Fruit fly (Drosophila melanogaster): ENCODE data around the gene CG4686.
A peak's percentile ranks its signal among the peaks of the same experiment; 100 is the strongest.

The CG4686 gene

dm6 chr3R:19840545-19840944 lies 23.8 kb upstream of the CG4686 start, which contains the start of gene CG31459:
CG31459 (plus strand) TSS chr3R:19840845.
- no peak for TF ChIP-seq CG4730 (GFP tag; IDR thresholded peaks at IDR 0.05)
- no peak for TF ChIP-seq ken (GFP tag; IDR thresholded peaks at IDR 0.05)
- TF ChIP-seq Dip2 (GFP tag; IDR thresholded peaks at IDR 0.05) = no peak

dm6 chr3R:19843888-19844287 lies 20.4 kb upstream of the CG4686 start:
- no peak for TF ChIP-seq CG13775 (GFP tag; optimal IDR thresholded peaks at IDR 0.05)
- no peak for TF ChIP-seq CG12219 (GFP tag; optimal IDR thresholded peaks at IDR 0.05)
- TF ChIP-seq CG17912 (GFP tag; optimal IDR thresholded peaks at IDR 0.05) = no peak
- TF ChIP-seq CG16779 (GFP tag; IDR thresholded peaks at IDR 0.05) = no peak
- TF ChIP-seq twi (tag; optimal IDR thresholded peaks at IDR 0.05) = no peak
- no peak for TF ChIP-seq CG6854 (GFP tag; optimal IDR thresholded peaks at IDR 0.05)
- TF ChIP-seq Xbp1 (GFP tag; optimal IDR thresholded peaks at IDR 0.05) = no peak
- TF ChIP-seq Bteb2 (GFP tag; optimal IDR thresholded peaks at IDR 0.05) = no peak
- no peak for TF ChIP-seq CG12659 (GFP tag; optimal IDR thresholded peaks at IDR 0.05)
- TF ChIP-seq CG11504 (tag; optimal IDR thresholded peaks at IDR 0.05) = peak; percentile 10
- no peak for TF ChIP-seq CoRest (tag; optimal IDR thresholded peaks at IDR 0.05)
- no peak for TF ChIP-seq amos (GFP tag; IDR thresholded peaks at IDR 0.05; ENCODE audit: partially characterized antibody)
- TF ChIP-seq yki (optimal IDR thresholded peaks at IDR 0.05) = no peak
- no peak for TF ChIP-seq gro (GFP tag; optimal IDR thresholded peaks at IDR 0.05)
- TF ChIP-seq Hmr (GFP tag; optimal IDR thresholded peaks at IDR 0.05) = no peak
- TF ChIP-seq Hr3 (GFP tag; optimal IDR thresholded peaks at IDR 0.05) = no peak
- no peak for TF ChIP-seq ftz-f1 (GFP tag; optimal IDR thresholded peaks at IDR 0.05)
- no peak for TF ChIP-seq unpg (GFP tag; optimal IDR thresholded peaks at IDR 0.05)
- no peak for TF ChIP-seq tin (GFP tag; optimal IDR thresholded peaks at IDR 0.05)
- TF ChIP-seq CG11723 (GFP tag; optimal IDR thresholded peaks at IDR 0.05) = no peak
- no peak for TF ChIP-seq ro (GFP tag; IDR thresholded peaks at IDR 0.05)
- TF ChIP-seq kay (GFP tag; optimal IDR thresholded peaks at IDR 0.05) = no peak
- no peak for TF ChIP-seq jumu (GFP tag; optimal IDR thresholded peaks at IDR 0.05)
- TF ChIP-seq Spps (tag; optimal IDR thresholded peaks at IDR 0.05) = peak; percentile 35
- TF ChIP-seq CG14710 (tag; optimal IDR thresholded peaks at IDR 0.05) = peak; percentile 35
- no peak for TF ChIP-seq pb (GFP tag; optimal IDR thresholded peaks at IDR 0.05)
- TF ChIP-seq PHDP (tag; optimal IDR thresholded peaks at IDR 0.05) = no peak
- TF ChIP-seq lola (GFP tag; optimal IDR thresholded peaks at IDR 0.05) = no peak
- no peak for TF ChIP-seq CG9932 (GFP tag; IDR thresholded peaks at IDR 0.05)
- peak; percentile 64 for TF ChIP-seq CG18262 (tag; optimal IDR thresholded peaks at IDR 0.05)
- TF ChIP-seq trem (tag; optimal IDR thresholded peaks at IDR 0.05) = no peak
- TF ChIP-seq pros (GFP tag; optimal IDR thresholded peaks at IDR 0.05) = no peak
- TF ChIP-seq phol (tag; optimal IDR thresholded peaks at IDR 0.05) = peak; percentile 43
- no peak for TF ChIP-seq CG13424 (tag; optimal IDR thresholded peaks at IDR 0.05)
- TF ChIP-seq Ravus (GFP tag; IDR thresholded peaks at IDR 0.05) = no peak
- no peak for TF ChIP-seq bab2 (GFP tag; optimal IDR thresholded peaks at IDR 0.05)
- TF ChIP-seq CG12942 (GFP tag; optimal IDR thresholded peaks at IDR 0.05) = no peak
- TF ChIP-seq CG2712 (tag; optimal IDR thresholded peaks at IDR 0.05) = peak; percentile 49
- no peak for TF ChIP-seq CG6272 (GFP tag; IDR thresholded peaks at IDR 0.05)
- TF ChIP-seq CG10274 (GFP tag; optimal IDR thresholded peaks at IDR 0.05) = no peak
- TF ChIP-seq ERR (GFP tag; optimal IDR thresholded peaks at IDR 0.05) = no peak
- no peak for TF ChIP-seq bsh (GFP tag; optimal IDR thresholded peaks at IDR 0.05)
- TF ChIP-seq CG7839 (tag; optimal IDR thresholded peaks at IDR 0.05) = peak; percentile 5
- TF ChIP-seq NC2β (GFP tag; optimal IDR thresholded peaks at IDR 0.05) = no peak
- TF ChIP-seq CG30431 (GFP tag; optimal IDR thresholded peaks at IDR 0.05) = no peak
- TF ChIP-seq Pdp1 (GFP tag; optimal IDR thresholded peaks at IDR 0.05) = no peak
- TF ChIP-seq E2f1 (GFP tag; IDR thresholded peaks at IDR 0.05) = no peak

All from whole organism, embryonic.